Fruit fly (Drosophila melanogaster): Measurements from ENCODE around the gene CG15878.

Gene CG15878

dm6 chr3L:2212403-2212802 is at the start of gene CG15878:
TSS of gene CG15878 (minus strand) at chr3L:2212503.
- TF ChIP-seq Sin3A (optimal IDR thresholded peaks at IDR 0.05): no peak
- TF ChIP-seq h (optimal IDR thresholded peaks at IDR 0.05): no peak
- no peak for TF ChIP-seq Myc (optimal IDR thresholded peaks at IDR 0.05)
- TF ChIP-seq ttk (optimal IDR thresholded peaks at IDR 0.05): no peak
- no peak for TF ChIP-seq psq (optimal IDR thresholded peaks at IDR 0.05)
- TF ChIP-seq insv (optimal IDR thresholded peaks at IDR 0.05): no peak

dm6 chr3L:2261282-2261681 is 49.0 kb upstream of the CG15878 start:
- peak; percentile 1 for TF ChIP-seq ttk (optimal IDR thresholded peaks at IDR 0.05)
- TF ChIP-seq insv (optimal IDR thresholded peaks at IDR 0.05): no peak
- TF ChIP-seq Sin3A (optimal IDR thresholded peaks at IDR 0.05): no peak
- no peak for TF ChIP-seq psq (optimal IDR thresholded peaks at IDR 0.05)
- no peak for TF ChIP-seq h (optimal IDR thresholded peaks at IDR 0.05)

- TF ChIP-seq insv (optimal IDR thresholded peaks at IDR 0.05): no peak
- no peak for TF ChIP-seq h (optimal IDR thresholded peaks at IDR 0.05)
- no peak for TF ChIP-seq Sin3A (optimal IDR thresholded peaks at IDR 0.05)
Observed at dm6 chr3L:2257412-2257862, 45.1 kb upstream of the CG15878 start, which contains the start of the genes CG1275 and Elp5. TSS of gene CG1275 (minus strand) at chr3L:2257423. TSS of gene Elp5 (plus strand) at chr3L:2257456.

dm6 chr3L:2256422-2257172 is 44.3 kb upstream of the CG15878 start:
- TF ChIP-seq psq (optimal IDR thresholded peaks at IDR 0.05) (no peak), h (optimal IDR thresholded peaks at IDR 0.05) (no peak), Sin3A (optimal IDR thresholded peaks at IDR 0.05) (no peak), Myc (optimal IDR thresholded peaks at IDR 0.05) (no peak), ttk (optimal IDR thresholded peaks at IDR 0.05) (no peak), insv (optimal IDR thresholded peaks at IDR 0.05) (no peak)

dm6 chr3L:2255775-2256174 is 43.5 kb upstream of the CG15878 start:
- TF ChIP-seq Myc (optimal IDR thresholded peaks at IDR 0.05) (no peak), h (optimal IDR thresholded peaks at IDR 0.05) (no peak), ttk (optimal IDR thresholded peaks at IDR 0.05) (no peak)

- TF ChIP-seq Sin3A (optimal IDR thresholded peaks at IDR 0.05) (no peak), psq (optimal IDR thresholded peaks at IDR 0.05) (no peak), h (optimal IDR thresholded peaks at IDR 0.05) (no peak), ttk (optimal IDR thresholded peaks at IDR 0.05) (no peak), insv (optimal IDR thresholded peaks at IDR 0.05) (no peak), Myc (optimal IDR thresholded peaks at IDR 0.05) (no peak)
Observed at dm6 chr3L:2253962-2254662, 41.8 kb upstream of the CG15878 start.

- no peak for TF ChIP-seq Sin3A (optimal IDR thresholded peaks at IDR 0.05)
- TF ChIP-seq insv (optimal IDR thresholded peaks at IDR 0.05): no peak
- no peak for TF ChIP-seq ttk (optimal IDR thresholded peaks at IDR 0.05)
- no peak for TF ChIP-seq psq (optimal IDR thresholded peaks at IDR 0.05)
- TF ChIP-seq h (optimal IDR thresholded peaks at IDR 0.05): no peak
Observed at dm6 chr3L:2248335-2248734, 36.0 kb upstream of the CG15878 start, which contains the start of gene CG32305. TSS of gene CG32305 (plus strand) at chr3L:2248635.

- TF ChIP-seq ttk (optimal IDR thresholded peaks at IDR 0.05) (no peak), h (optimal IDR thresholded peaks at IDR 0.05) (no peak), Myc (optimal IDR thresholded peaks at IDR 0.05) (no peak), insv (optimal IDR thresholded peaks at IDR 0.05) (no peak), Sin3A (optimal IDR thresholded peaks at IDR 0.05) (no peak), psq (optimal IDR thresholded peaks at IDR 0.05) (no peak)
Observed at dm6 chr3L:2243846-2244528, 31.7 kb upstream of the CG15878 start, which contains the start of gene CG32301. TSS of gene CG32301 (plus strand) at chr3L:2244478.

dm6 chr3L:2237543-2238233 is 25.4 kb upstream of the CG15878 start, which contains the start of gene ACXD:
TSS of gene ACXD (plus strand) at chr3L:2237608.
- TF ChIP-seq Myc (optimal IDR thresholded peaks at IDR 0.05): no peak

- no peak for TF ChIP-seq h (optimal IDR thresholded peaks at IDR 0.05)
Observed at dm6 chr3L:2237034-2237433, 24.7 kb upstream of the CG15878 start, which contains the start of gene CG9018. TSS of gene CG9018 (minus strand) at chr3L:2237076.

- TF ChIP-seq insv (optimal IDR thresholded peaks at IDR 0.05): no peak
- TF ChIP-seq ttk (optimal IDR thresholded peaks at IDR 0.05): no peak
- no peak for TF ChIP-seq Myc (optimal IDR thresholded peaks at IDR 0.05)
- no peak for TF ChIP-seq h (optimal IDR thresholded peaks at IDR 0.05)
- TF ChIP-seq psq (optimal IDR thresholded peaks at IDR 0.05): no peak
- TF ChIP-seq Sin3A (optimal IDR thresholded peaks at IDR 0.05): no peak
Observed at dm6 chr3L:2229172-2229696, 16.9 kb upstream of the CG15878 start, which contains the start of gene Oseg2. TSS of gene Oseg2 (plus strand) at chr3L:2229646.
